Fruit fly (Drosophila melanogaster) whole organism, embryonic: ENCODE data around the gene CG13884.
A peak's percentile ranks its signal among the peaks of the same experiment; 100 is the strongest.

Source experiments
- ATbp ChIP-seq: fragments of 200-800 bp; sonication (Bioruptor generic); optimal IDR thresholded peaks from 2 replicates; lab custom pipeline; 2017; ENCODE audit warnings: missing biosample characterization, mild to moderate bottlenecking, missing genetic modification characterization, missing genetic modification reagents
- Antp ChIP-seq: fragments of 200-800 bp; sonication (Bioruptor generic); optimal IDR thresholded peaks from 3 replicates; lab custom pipeline; 2016; ENCODE audit warnings: missing biosample characterization, missing genetic modification characterization
- CG11247 ChIP-seq: fragments of 200-800 bp; sonication (Bioruptor generic); IDR thresholded peaks from 2 replicates; pipeline ENCODE4 v1.3.6; 2022; ENCODE audit warnings: missing biosample characterization, missing genetic modification characterization
- CG12219 ChIP-seq: fragments of 200-800 bp; sonication (Bioruptor generic); optimal IDR thresholded peaks from 3 replicates; lab custom pipeline; 2018; ENCODE audit warnings: missing biosample characterization, mild to moderate bottlenecking, missing genetic modification characterization
- CG13296 ChIP-seq: fragments of 200-800 bp; sonication (Bioruptor generic); optimal IDR thresholded peaks from 3 replicates; lab custom pipeline; 2018; ENCODE audit warnings: missing biosample characterization, mild to moderate bottlenecking, missing genetic modification characterization
- CG13424 ChIP-seq: fragments of 200-800 bp; sonication (Bioruptor generic); optimal IDR thresholded peaks from 2 replicates; lab custom pipeline; 2019; ENCODE audit warnings: missing biosample characterization, mild to moderate bottlenecking, missing genetic modification characterization, moderate library complexity
- CG1792 ChIP-seq: fragments of 200-800 bp; sonication (Bioruptor generic); optimal IDR thresholded peaks from 2 replicates; lab custom pipeline; 2016; ENCODE audit warnings: missing biosample characterization, missing genetic modification characterization
- CG18262 ChIP-seq: fragments of 200-800 bp; optimal IDR thresholded peaks from 3 replicates; lab custom pipeline; 2019; ENCODE audit warnings: missing biosample characterization, mild to moderate bottlenecking, missing genetic modification characterization, moderate library complexity
- CG2202 ChIP-seq: fragments of 200-800 bp; sonication (Bioruptor generic); optimal IDR thresholded peaks from 2 replicates; lab custom pipeline; 2018; ENCODE audit warnings: missing biosample characterization, mild to moderate bottlenecking, missing genetic modification characterization
- CG30020 ChIP-seq: fragments of 200-800 bp; optimal IDR thresholded peaks from 2 replicates; lab custom pipeline; 2019; ENCODE audit warnings: missing biosample characterization, mild to moderate bottlenecking, missing genetic modification characterization, moderate library complexity
- CG31224 ChIP-seq: fragments of 200-800 bp; sonication (Bioruptor generic); IDR thresholded peaks from 2 replicates; pipeline ENCODE4 v1.3.6; 2022; ENCODE audit warnings: missing biosample characterization, missing genetic modification characterization
- CG4424 ChIP-seq: fragments of 200-800 bp; sonication (Bioruptor generic); optimal IDR thresholded peaks from 3 replicates; lab custom pipeline; 2016; ENCODE audit warnings: missing biosample characterization, missing genetic modification characterization
- CG6765 ChIP-seq: fragments of 200-800 bp; sonication (Bioruptor generic); optimal IDR thresholded peaks from 3 replicates; lab custom pipeline; 2017; ENCODE audit warnings: missing biosample characterization, mild to moderate bottlenecking, missing genetic modification characterization
- CG7928 ChIP-seq: fragments of 200-800 bp; sonication (Bioruptor generic); optimal IDR thresholded peaks from 2 replicates; lab custom pipeline; 2017; ENCODE audit warnings: missing biosample characterization, mild to moderate bottlenecking, missing genetic modification characterization
- CG9727 ChIP-seq: fragments of 200-800 bp; sonication (Bioruptor generic); optimal IDR thresholded peaks from 3 replicates; lab custom pipeline; 2017; ENCODE audit warnings: missing biosample characterization, mild to moderate bottlenecking, missing genetic modification characterization
- CG9817 ChIP-seq: fragments of 200-800 bp; sonication (Bioruptor generic); optimal IDR thresholded peaks from 2 replicates; lab custom pipeline; 2018; ENCODE audit warnings: missing biosample characterization, mild to moderate bottlenecking, missing genetic modification characterization, moderate library complexity
- CHES-1-like ChIP-seq: fragments of 200-800 bp; sonication (Bioruptor generic); optimal IDR thresholded peaks from 2 replicates; lab custom pipeline; 2016; ENCODE audit warnings: missing biosample characterization, missing genetic modification characterization
- Dip3 ChIP-seq: fragments of 200-800 bp; sonication (Bioruptor generic); optimal IDR thresholded peaks from 3 replicates; lab custom pipeline; 2016; ENCODE audit warnings: missing biosample characterization, missing genetic modification characterization
- Dll ChIP-seq: fragments of 200-800 bp; sonication (Bioruptor generic); IDR thresholded peaks from 4 replicates; pipeline ENCODE4 v1.3.6; 2022; ENCODE audit warnings: missing biosample characterization, missing genetic modification characterization; ENCODE audit not compliant: partially characterized antibody
- E2f2 ChIP-seq: fragments of 200-800 bp; sonication (Bioruptor generic); IDR thresholded peaks from 2 replicates; pipeline ENCODE4 v1.3.6; 2022; ENCODE audit warnings: missing biosample characterization, missing genetic modification characterization
- ERR ChIP-seq: fragments of 200-800 bp; sonication (Bioruptor generic); optimal IDR thresholded peaks from 2 replicates; lab custom pipeline; 2016; ENCODE audit warnings: missing biosample characterization, missing genetic modification characterization
- Hey ChIP-seq: fragments of 200-800 bp; sonication (Bioruptor generic); optimal IDR thresholded peaks from 3 replicates; lab custom pipeline; 2018; ENCODE audit warnings: missing biosample characterization, mild to moderate bottlenecking, missing genetic modification characterization
- Hr39 ChIP-seq: fragments of >200 bp; optimal IDR thresholded peaks from 2 replicates; lab custom pipeline; 2017
- Hsf ChIP-seq: fragments of 200-800 bp; sonication (Bioruptor generic); optimal IDR thresholded peaks from 3 replicates; lab custom pipeline; 2016; ENCODE audit warnings: missing biosample characterization, missing genetic modification characterization
- Lpt ChIP-seq: fragments of >200 bp; optimal IDR thresholded peaks from 2 replicates; lab custom pipeline; 2018; ENCODE audit warnings: missing biosample characterization, missing genetic modification characterization
- NC2α ChIP-seq: fragments of 200-800 bp; sonication (Bioruptor generic); optimal IDR thresholded peaks from 2 replicates; lab custom pipeline; 2016; ENCODE audit warnings: missing biosample characterization, missing genetic modification characterization
- Oaz ChIP-seq: fragments of 200-800 bp; sonication (Bioruptor generic); IDR thresholded peaks from 2 replicates; pipeline ENCODE4 v1.3.6; 2022; ENCODE audit warnings: missing biosample characterization, missing genetic modification characterization
- Oli ChIP-seq: fragments of 200-800 bp; sonication (Bioruptor generic); optimal IDR thresholded peaks from 2 replicates; lab custom pipeline; 2018; ENCODE audit warnings: missing biosample characterization, mild to moderate bottlenecking, missing genetic modification characterization, moderate library complexity
- Optix ChIP-seq: fragments of 200-800 bp; sonication (Bioruptor generic); IDR thresholded peaks from 3 replicates; pipeline ENCODE4 v1.3.6; 2022; ENCODE audit warnings: missing biosample characterization, missing genetic modification characterization
- Ravus ChIP-seq: fragments of 200-800 bp; sonication (Bioruptor generic); IDR thresholded peaks from 2 replicates; pipeline ENCODE4 v1.3.6; 2022; ENCODE audit warnings: missing biosample characterization, missing genetic modification characterization
- Spps ChIP-seq: fragments of 200-800 bp; sonication (Bioruptor generic); optimal IDR thresholded peaks from 2 replicates; lab custom pipeline; 2018; ENCODE audit warnings: missing biosample characterization, mild to moderate bottlenecking, missing genetic modification characterization
- TFAM ChIP-seq: fragments of 200-800 bp; sonication (Bioruptor generic); optimal IDR thresholded peaks from 2 replicates; lab custom pipeline; 2017; ENCODE audit warnings: missing biosample characterization, missing genetic modification characterization, inconsistent platforms
- Trl ChIP-seq, 3 experiments: fragments of >200 bp in 2 of 3; fragments of 200-800 bp in 1 of 3; sonication (Bioruptor generic) in 1 of 3; optimal IDR thresholded peaks; 2 replicates in 1 of 3; 3 replicates in 2 of 3; lab custom pipeline; 2016 to 2017; ENCODE audit warnings: missing biosample characterization in 1 of 3, missing genetic modification characterization in 1 of 3
- ac ChIP-seq: fragments of 200-800 bp; sonication (Bioruptor generic); optimal IDR thresholded peaks from 3 replicates; lab custom pipeline; 2017; ENCODE audit warnings: missing biosample characterization, mild to moderate bottlenecking, missing genetic modification characterization
- ara ChIP-seq: fragments of 200-800 bp; sonication (Bioruptor generic); IDR thresholded peaks from 2 replicates; pipeline ENCODE4 v1.3.6; 2022; ENCODE audit warnings: missing biosample characterization, missing genetic modification characterization
- crc ChIP-seq: fragments of 200-800 bp; sonication (Bioruptor generic); optimal IDR thresholded peaks from 2 replicates; lab custom pipeline; 2016; ENCODE audit warnings: missing biosample characterization, missing genetic modification characterization
- crol ChIP-seq: fragments of 200-800 bp; sonication (Bioruptor generic); IDR thresholded peaks from 2 replicates; pipeline ENCODE4 v1.3.6; 2022; ENCODE audit warnings: missing biosample characterization, missing genetic modification characterization
- crp ChIP-seq, 2 experiments: fragments of 200-800 bp; sonication (Bioruptor generic); optimal IDR thresholded peaks; 2 replicates in 1 of 2; 3 replicates in 1 of 2; lab custom pipeline; 2017; ENCODE audit warnings: missing biosample characterization in 2 of 2, missing genetic modification characterization in 2 of 2, mild to moderate bottlenecking in 1 of 2, moderate library complexity in 1 of 2
- grau ChIP-seq: fragments of 200-800 bp; optimal IDR thresholded peaks from 3 replicates; lab custom pipeline; 2019; ENCODE audit warnings: missing biosample characterization, mild to moderate bottlenecking, missing genetic modification characterization, moderate library complexity
- grn ChIP-seq: fragments of 200-800 bp; sonication (Bioruptor generic); optimal IDR thresholded peaks from 3 replicates; lab custom pipeline; 2017; ENCODE audit warnings: missing biosample characterization, missing genetic modification characterization
- hbn ChIP-seq: fragments of 200-800 bp; sonication (Bioruptor generic); IDR thresholded peaks from 2 replicates; pipeline ENCODE4 v1.3.6; 2022; ENCODE audit warnings: missing biosample characterization, missing genetic modification characterization; ENCODE audit not compliant: partially characterized antibody
- jing ChIP-seq: fragments of 200-800 bp; sonication (Bioruptor generic); optimal IDR thresholded peaks from 2 replicates; lab custom pipeline; 2018; ENCODE audit warnings: missing biosample characterization, mild to moderate bottlenecking, missing genetic modification characterization
- luna ChIP-seq: fragments of 200-800 bp; sonication (Bioruptor generic); optimal IDR thresholded peaks from 2 replicates; lab custom pipeline; 2016; ENCODE audit warnings: missing biosample characterization, missing genetic modification characterization
- org-1 ChIP-seq: fragments of 200-800 bp; sonication (Bioruptor generic); optimal IDR thresholded peaks from 2 replicates; lab custom pipeline; 2017; ENCODE audit warnings: missing biosample characterization, missing genetic modification characterization
- peb ChIP-seq: fragments of 200-800 bp; sonication (Bioruptor generic); IDR thresholded peaks from 2 replicates; pipeline ENCODE4 v1.3.6; 2022; ENCODE audit warnings: missing biosample characterization, missing genetic modification characterization
- pita ChIP-seq: fragments of 200-800 bp; sonication (Bioruptor generic); optimal IDR thresholded peaks from 2 replicates; lab custom pipeline; 2017; ENCODE audit warnings: missing biosample characterization, mild to moderate bottlenecking, missing genetic modification characterization
- sr ChIP-seq: fragments of 200-800 bp; sonication (Bioruptor generic); IDR thresholded peaks from 3 replicates; pipeline ENCODE4 v1.3.6; 2022; ENCODE audit warnings: missing biosample characterization, missing genetic modification characterization
- ssp ChIP-seq: fragments of 200-800 bp; sonication (Bioruptor generic); IDR thresholded peaks from 2 replicates; pipeline ENCODE4 v1.3.6; 2022; ENCODE audit warnings: missing biosample characterization, missing genetic modification characterization
- sug ChIP-seq: fragments of 200-800 bp; optimal IDR thresholded peaks from 2 replicates; lab custom pipeline; 2019; ENCODE audit warnings: missing biosample characterization, mild to moderate bottlenecking, missing genetic modification characterization, moderate library complexity
- wdn ChIP-seq: fragments of 200-800 bp; sonication (Bioruptor generic); IDR thresholded peaks from 2 replicates; pipeline ENCODE4 v1.3.6; 2022; ENCODE audit warnings: missing biosample characterization, missing genetic modification characterization

CG13884 gene

DNA sequence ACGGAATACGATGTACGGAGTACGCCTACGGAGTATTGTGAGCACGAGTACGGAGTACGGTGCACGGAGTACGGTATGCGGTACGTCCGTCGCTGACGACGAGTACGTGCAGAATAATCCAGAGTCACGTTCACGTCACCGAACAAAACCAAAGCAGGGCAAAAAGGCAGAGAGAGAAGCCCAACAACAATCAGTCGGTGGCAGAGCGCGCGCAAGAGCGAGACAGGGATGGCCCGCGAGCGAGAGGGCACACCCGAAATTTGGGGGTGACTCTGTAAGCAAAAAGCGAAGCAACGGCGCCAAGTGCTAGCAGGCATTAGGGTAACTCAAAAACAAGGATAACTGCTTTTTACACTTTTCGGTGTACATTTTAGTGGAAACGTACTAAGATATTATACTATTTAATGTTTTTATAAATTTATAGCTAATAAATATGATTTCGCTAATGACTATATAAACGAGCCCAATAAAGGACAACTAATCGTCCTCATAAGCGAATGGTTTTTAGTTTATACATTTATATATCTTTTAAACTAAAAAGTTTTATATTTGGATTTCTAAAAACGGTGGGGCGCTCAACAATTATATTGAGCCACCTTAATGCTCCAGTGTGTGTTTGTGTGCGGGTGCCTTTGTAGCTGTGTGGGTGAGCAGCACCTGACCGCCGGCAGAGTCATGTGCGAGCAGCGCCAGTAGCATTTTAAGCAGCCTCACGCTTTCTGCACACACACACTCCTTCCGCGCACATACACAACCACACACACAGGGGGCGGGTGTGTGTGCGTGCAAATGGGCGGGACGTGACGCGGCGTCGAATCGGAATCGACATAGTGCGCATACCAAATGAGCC, 11.2 kb upstream of the CG13884 start (continued):
- TF ChIP-seq ERR (GFP tag; lab: Kevin White, UChicago) (no peak), CG13296 (GFP tag; lab: Kevin White, UChicago) (peak; percentile 96), grn (GFP tag; lab: Kevin White, UChicago) (no peak), CG2202 (tag; lab: Kevin White, UChicago) (peak; percentile 84), Dll (GFP tag; lab: Robert Waterston, UW) (no peak), CG12219 (GFP tag; lab: Kevin White, UChicago) (peak; percentile 73), CG11247 (GFP tag; lab: Robert Waterston, UW) (peak; percentile 55; the same call in 1 of the 2 replicates), ATbp (GFP tag; lab: Kevin White, UChicago) (peak; percentile 90), CG31224 (GFP tag; lab: Robert Waterston, UW) (peak; percentile 45), Hr39 (lab: Kevin White, UChicago) (no peak), Oli (tag; lab: Kevin White, UChicago) (peak; percentile 94), CG18262 (peak; percentile 96), Optix (GFP tag; lab: Robert Waterston, UW) (no peak), Ravus (GFP tag; lab: Robert Waterston, UW) (peak; percentile 25), wdn (GFP tag; lab: Robert Waterston, UW) (peak; percentile 60), Lpt (GFP tag; lab: Kevin White, UChicago) (no peak), jing (no peak), ssp (peak; percentile 59), Trl (optimal IDR thresholded peaks at IDR 0.05; lab: Kevin White, UChicago) (peak in 1 of 2 experiments; percentile 46), Trl (GFP tag; optimal IDR thresholded peaks at IDR 0.05; lab: Kevin White, UChicago) (no peak), CG9727 (GFP tag; lab: Kevin White, UChicago) (peak; percentile 95), crp (GFP tag; optimal IDR thresholded peaks at IDR 0.05; lab: Kevin White, UChicago) (peak in 1 of 2 experiments; percentile 40), crol (GFP tag; lab: Robert Waterston, UW) (no peak), CG7928 (GFP tag; lab: Kevin White, UChicago) (peak; percentile 64), org-1 (peak; percentile 86), CHES-1-like (GFP tag; lab: Kevin White, UChicago) (no peak), crc (GFP tag; lab: Kevin White, UChicago) (no peak), CG4424 (peak; percentile 90), grau (peak; percentile 93), CG30020 (tag; lab: Kevin White, UChicago) (peak; percentile 71), Oaz (GFP tag; lab: Robert Waterston, UW) (no peak; the same call in 1 of the 2 replicates), CG1792 (no peak), sr (GFP tag; lab: Robert Waterston, UW) (no peak), sug (tag; lab: Kevin White, UChicago) (peak; percentile 89), luna (GFP tag; lab: Kevin White, UChicago) (no peak), Hsf (peak; percentile 46), CG9817 (peak; percentile 87), hbn (GFP tag; lab: Robert Waterston, UW) (no peak), pita (GFP tag; lab: Kevin White, UChicago) (no peak), peb (GFP tag; lab: Robert Waterston, UW) (peak; percentile 40; the same call in 1 of the 2 replicates), E2f2 (GFP tag; lab: Robert Waterston, UW) (peak; percentile 62), Antp (GFP tag; lab: Kevin White, UChicago) (no peak), CG13424 (tag; lab: Kevin White, UChicago) (peak; percentile 96), TFAM (no peak), Dip3 (GFP tag; lab: Kevin White, UChicago) (peak; percentile 2), Spps (tag; lab: Kevin White, UChicago) (peak; percentile 86), ara (GFP tag; lab: Robert Waterston, UW) (peak; percentile 66), ac (peak; percentile 87), CG6765 (peak; percentile 94), NC2α (GFP tag; lab: Kevin White, UChicago) (no peak), Hey (tag; lab: Kevin White, UChicago) (no peak)
